Fruit fly (Drosophila melanogaster): ENCODE results near the gene Cpr76Bd.

Gene Cpr76Bd

DNA sequence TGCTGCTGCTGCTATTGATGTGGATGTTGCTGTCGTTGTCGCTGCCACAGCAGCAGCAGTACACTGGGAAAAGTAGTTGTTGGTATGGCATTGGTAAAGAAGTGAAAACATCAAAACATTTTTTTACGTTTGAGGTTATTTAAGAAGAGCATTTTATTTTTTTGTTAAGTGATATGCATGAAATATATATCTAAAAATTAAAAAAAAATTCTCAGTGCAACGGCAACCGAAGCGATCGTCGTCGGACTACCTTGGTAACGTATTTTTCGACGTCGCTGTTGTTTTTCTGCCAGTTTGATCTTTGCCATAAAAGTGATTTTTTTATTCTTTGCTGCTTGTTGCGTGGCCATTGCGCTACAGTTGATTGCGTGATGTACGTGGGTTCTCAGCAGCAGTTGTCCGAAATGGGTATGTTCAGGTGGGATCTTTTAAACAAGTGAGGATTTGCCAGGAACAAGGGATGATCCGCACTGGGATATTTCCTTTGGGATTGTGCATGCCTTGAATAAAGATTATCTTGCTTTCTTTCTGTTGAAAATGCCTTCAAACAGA is 28.2 kb downstream of the Cpr76Bd start (continued):
- TF ChIP-seq Taf1 (GFP tag; IDR thresholded peaks at IDR 0.05) (peak; percentile 77), CG11723 (GFP tag; optimal IDR thresholded peaks at IDR 0.05) (peak; percentile 93), danr (GFP tag; IDR thresholded peaks at IDR 0.05) (peak; percentile 94), TFAM (GFP tag; optimal IDR thresholded peaks at IDR 0.05) (peak; percentile 70), CG14860 (GFP tag; IDR thresholded peaks at IDR 0.05; ENCODE audit: partially characterized antibody) (no peak), mam (GFP tag; optimal IDR thresholded peaks at IDR 0.05) (peak; percentile 90), sr (GFP tag; IDR thresholded peaks at IDR 0.05) (peak; percentile 71; the same call in 2 of the 3 replicates), E2f2 (GFP tag; IDR thresholded peaks at IDR 0.05) (peak; percentile 80), Nf-YB (GFP tag; optimal IDR thresholded peaks at IDR 0.05) (peak; percentile 83), fd102C (GFP tag; optimal IDR thresholded peaks at IDR 0.05) (peak; percentile 99), nom (GFP tag; optimal IDR thresholded peaks at IDR 0.05) (peak; percentile 98), Awh (GFP tag; IDR thresholded peaks at IDR 0.05) (peak; percentile 94), ATbp (GFP tag; optimal IDR thresholded peaks at IDR 0.05) (peak; percentile 93), CG11696 (GFP tag; IDR thresholded peaks at IDR 0.05) (peak; percentile 85; the same call in 1 of the 2 replicates), CG2875 (GFP tag; optimal IDR thresholded peaks at IDR 0.05) (peak; percentile 92), h (optimal IDR thresholded peaks at IDR 0.05) (no peak), CG7928 (GFP tag; optimal IDR thresholded peaks at IDR 0.05) (peak; percentile 67), Dll (GFP tag; IDR thresholded peaks at IDR 0.05; ENCODE audit: partially characterized antibody) (no peak), BtbVII (GFP tag; optimal IDR thresholded peaks at IDR 0.05) (peak; percentile 90), CG7372 (GFP tag; IDR thresholded peaks at IDR 0.05) (peak; percentile 90), hth (optimal IDR thresholded peaks at IDR 0.05) (no peak), HLH3B (GFP tag; IDR thresholded peaks at IDR 0.05) (peak; percentile 93), CG8478 (optimal IDR thresholded peaks at IDR 0.05) (no peak), CG6272 (GFP tag; IDR thresholded peaks at IDR 0.05) (peak; percentile 84), cg (GFP tag; optimal IDR thresholded peaks at IDR 0.05) (no peak), eyg (GFP tag; optimal IDR thresholded peaks at IDR 0.05) (peak; percentile 68), sob (GFP tag; IDR thresholded peaks at IDR 0.05) (peak; percentile 96), CG13296 (GFP tag; optimal IDR thresholded peaks at IDR 0.05) (peak; percentile 95), CG4820 (GFP tag; optimal IDR thresholded peaks at IDR 0.05) (peak; percentile 95), CG3847 (GFP tag; IDR thresholded peaks at IDR 0.05) (peak; percentile 95), lbe (GFP tag; optimal IDR thresholded peaks at IDR 0.05) (peak; percentile 98), ewg (GFP tag; optimal IDR thresholded peaks at IDR 0.05) (peak; percentile 88), CG1529 (GFP tag; optimal IDR thresholded peaks at IDR 0.05) (peak; percentile 92), CG34224 (GFP tag; IDR thresholded peaks at IDR 0.05; ENCODE audit: partially characterized antibody) (no peak), lov (optimal IDR thresholded peaks at IDR 0.05) (no peak), lov (GFP tag; IDR thresholded peaks at IDR 0.05) (peak; percentile 97), gsb-n (tag; optimal IDR thresholded peaks at IDR 0.05) (peak; percentile 97), hb (GFP tag; IDR thresholded peaks at IDR 0.05; ENCODE audit: partially characterized antibody) (no peak), Nf-YA (GFP tag; IDR thresholded peaks at IDR 0.05) (peak; percentile 86), CG3281 (GFP tag; optimal IDR thresholded peaks at IDR 0.05) (peak; percentile 93), org-1 (GFP tag; optimal IDR thresholded peaks at IDR 0.05) (peak; percentile 93), Sin3A (optimal IDR thresholded peaks at IDR 0.05) (no peak), Ssrp (tag; optimal IDR thresholded peaks at IDR 0.05) (peak; percentile 94), CG8089 (GFP tag; optimal IDR thresholded peaks at IDR 0.05) (peak; percentile 90), Side (GFP tag; optimal IDR thresholded peaks at IDR 0.05) (peak; percentile 92), CG4730 (GFP tag; IDR thresholded peaks at IDR 0.05) (peak; percentile 92), CG33213 (GFP tag; optimal IDR thresholded peaks at IDR 0.05) (peak; percentile 91), tll (GFP tag; optimal IDR thresholded peaks at IDR 0.05) (peak in 1 of 2 experiments; percentile 92), Drgx (GFP tag; IDR thresholded peaks at IDR 0.05) (peak; percentile 99), PHDP (tag; optimal IDR thresholded peaks at IDR 0.05) (peak; percentile 95), grn (GFP tag; optimal IDR thresholded peaks at IDR 0.05) (peak; percentile 68), CG6791 (GFP tag; IDR thresholded peaks at IDR 0.05; ENCODE audit: partially characterized antibody) (no peak)
